Worm (Caenorhabditis elegans) whole organism, midembryonic: Measurements from ENCODE around the gene F19C6.5.

Experiments
- T22C8.4 ChIP-seq: fragments of 200-800 bp; sonication (Bioruptor generic); IDR thresholded peaks from 2 replicates; pipeline ENCODE4 v1.3.6; 2022; ENCODE audit warnings: missing genetic modification characterization, missing compliant biosample characterization
- flt-1 ChIP-seq: fragments of 200-800 bp; sonication (Bioruptor generic); IDR thresholded peaks from 2 replicates; pipeline ENCODE4 v1.3.6; 2022; ENCODE audit warnings: missing genetic modification characterization, missing compliant biosample characterization
- klf-2 ChIP-seq: fragments of 200-800 bp; sonication (Bioruptor generic); conservative IDR thresholded peaks from 2 replicates; pipeline ENCODE4 v1.3.6; 2022; ENCODE audit warnings: missing genetic modification reagents, missing genetic modification characterization, missing compliant biosample characterization
- med-1 ChIP-seq: sonication (generic microtip); optimal IDR thresholded peaks from 2 replicates; lab custom pipeline; 2017; ENCODE audit warnings: missing genetic modification characterization, mild to moderate bottlenecking, missing compliant biosample characterization, antibody characterized with exemption, missing genetic modification reagents; ENCODE audit not compliant: insufficient read depth
- ref-1 ChIP-seq: fragments of 200-800 bp; sonication (Bioruptor generic); conservative IDR thresholded peaks from 2 replicates; pipeline ENCODE4 v1.3.6; 2022; ENCODE audit warnings: missing genetic modification reagents, missing genetic modification characterization, missing compliant biosample characterization
- ztf-23 ChIP-seq: fragments of 200-800 bp; sonication (Bioruptor generic); IDR thresholded peaks from 2 replicates; pipeline ENCODE4 v1.3.6; 2022; ENCODE audit warnings: missing genetic modification reagents, missing genetic modification characterization, missing compliant biosample characterization

ce11 chrX:10000635-10001034 is 15.9 kb upstream of the F19C6.5 start, which contains the start of gene F19C6.2:
- TF ChIP-seq klf-2 (no peak), med-1 (GFP tag; lab: Kevin White, UChicago) (no peak), ztf-23 (GFP tag; lab: Robert Waterston, UW) (no peak), ref-1 (no peak), T22C8.4 (no peak), flt-1 (GFP tag; lab: Robert Waterston, UW) (no peak)
